Fruit fly (Drosophila melanogaster) whole organism, embryonic: ENCODE results near the gene mthl14.

Experiments
- CG10209 ChIP-seq: fragments of 200-800 bp; sonication (Bioruptor generic); optimal IDR thresholded peaks from 3 replicates; lab custom pipeline; 2017; ENCODE audit warnings: missing biosample characterization, mild to moderate bottlenecking, missing genetic modification characterization, missing genetic modification reagents
- CG11085 ChIP-seq: fragments of 200-800 bp; sonication (Bioruptor generic); IDR thresholded peaks from 2 replicates; pipeline ENCODE4 v1.3.6; 2022; ENCODE audit warnings: missing biosample characterization, missing genetic modification characterization
- CG12299 ChIP-seq: fragments of 200-800 bp; sonication (Bioruptor generic); optimal IDR thresholded peaks from 2 replicates; lab custom pipeline; 2018; ENCODE audit warnings: missing biosample characterization, mild to moderate bottlenecking, missing genetic modification characterization
- CG12769 ChIP-seq: fragments of 200-800 bp; sonication (Bioruptor generic); optimal IDR thresholded peaks from 2 replicates; lab custom pipeline; 2019; ENCODE audit warnings: missing biosample characterization, mild to moderate bottlenecking, missing genetic modification characterization, moderate library complexity
- CG14441 ChIP-seq: fragments of 200-800 bp; sonication (Bioruptor generic); IDR thresholded peaks from 2 replicates; pipeline ENCODE4 v1.3.6; 2022; ENCODE audit warnings: missing biosample characterization, missing genetic modification characterization
- CG2202 ChIP-seq: fragments of 200-800 bp; sonication (Bioruptor generic); optimal IDR thresholded peaks from 2 replicates; lab custom pipeline; 2018; ENCODE audit warnings: missing biosample characterization, mild to moderate bottlenecking, missing genetic modification characterization
- CG30403 ChIP-seq: fragments of 200-800 bp; sonication (Bioruptor generic); optimal IDR thresholded peaks from 3 replicates; lab custom pipeline; 2016; ENCODE audit warnings: missing biosample characterization, missing genetic modification characterization
- CG3281 ChIP-seq: fragments of 200-800 bp; sonication (Bioruptor generic); optimal IDR thresholded peaks from 3 replicates; lab custom pipeline; 2017; ENCODE audit warnings: missing biosample characterization, mild to moderate bottlenecking, missing genetic modification characterization
- CG3995 ChIP-seq: fragments of 200-800 bp; sonication (Bioruptor generic); optimal IDR thresholded peaks from 3 replicates; lab custom pipeline; 2016; ENCODE audit warnings: missing biosample characterization, missing genetic modification characterization
- CG4328 ChIP-seq: fragments of 200-800 bp; sonication (Bioruptor generic); optimal IDR thresholded peaks from 3 replicates; lab custom pipeline; 2017; ENCODE audit warnings: missing biosample characterization, missing genetic modification reagents, missing genetic modification characterization
- CG6175 ChIP-seq: fragments of 200-800 bp; sonication (Bioruptor generic); IDR thresholded peaks from 3 replicates; pipeline ENCODE4 v1.3.6; 2022; ENCODE audit warnings: missing biosample characterization, missing genetic modification characterization
- CG7556 ChIP-seq: fragments of 200-800 bp; sonication (Bioruptor generic); optimal IDR thresholded peaks from 2 replicates; lab custom pipeline; 2017; ENCODE audit warnings: missing biosample characterization, mild to moderate bottlenecking, missing genetic modification characterization
- D ChIP-seq, 2 experiments: fragments of 200-800 bp in 1 of 2; fragments of >200 bp in 1 of 2; sonication (Bioruptor generic) in 1 of 2; optimal IDR thresholded peaks; 2 replicates in 1 of 2; 3 replicates in 1 of 2; lab custom pipeline; 2017; ENCODE audit warnings: mild to moderate bottlenecking in 1 of 2, missing biosample characterization in 1 of 2, missing genetic modification characterization in 1 of 2, missing genetic modification reagents in 1 of 2
- ERR ChIP-seq: fragments of 200-800 bp; sonication (Bioruptor generic); optimal IDR thresholded peaks from 2 replicates; lab custom pipeline; 2016; ENCODE audit warnings: missing biosample characterization, missing genetic modification characterization
- Elba2 ChIP-seq: fragments of 200-800 bp; sonication (Bioruptor generic); optimal IDR thresholded peaks from 3 replicates; lab custom pipeline; 2016; ENCODE audit warnings: missing biosample characterization, missing genetic modification characterization
- Gug ChIP-seq: fragments of 200-800 bp; sonication (Bioruptor generic); IDR thresholded peaks from 4 replicates; pipeline ENCODE4 v1.3.6; 2022; ENCODE audit warnings: missing biosample characterization, missing genetic modification characterization
- Hmr ChIP-seq: fragments of 200-800 bp; sonication (Bioruptor generic); optimal IDR thresholded peaks from 3 replicates; lab custom pipeline; 2017; ENCODE audit warnings: mild to moderate bottlenecking, missing biosample characterization, missing genetic modification reagents, missing genetic modification characterization
- Hr78 ChIP-seq, 2 experiments: fragments of 200-800 bp in 1 of 2; fragments of >200 bp in 1 of 2; sonication (Bioruptor generic) in 1 of 2; optimal IDR thresholded peaks; 2 replicates each; lab custom pipeline; 2017 to 2019; ENCODE audit warnings: missing biosample characterization in 2 of 2, missing genetic modification characterization in 2 of 2, mild to moderate bottlenecking in 1 of 2, moderate library complexity in 1 of 2
- Hsf ChIP-seq: fragments of 200-800 bp; sonication (Bioruptor generic); optimal IDR thresholded peaks from 3 replicates; lab custom pipeline; 2016; ENCODE audit warnings: missing biosample characterization, missing genetic modification characterization
- Meics ChIP-seq: fragments of 200-800 bp; sonication (Bioruptor generic); optimal IDR thresholded peaks from 2 replicates; lab custom pipeline; 2017; ENCODE audit warnings: missing biosample characterization, mild to moderate bottlenecking, missing genetic modification characterization
- NC2β ChIP-seq: fragments of 200-800 bp; sonication (Bioruptor generic); optimal IDR thresholded peaks from 2 replicates; lab custom pipeline; 2016; ENCODE audit warnings: missing biosample characterization, missing genetic modification characterization
- Xrp1 ChIP-seq: fragments of 200-800 bp; sonication (Bioruptor generic); IDR thresholded peaks from 2 replicates; pipeline ENCODE4 v1.3.6; 2022; ENCODE audit warnings: missing biosample characterization, missing genetic modification characterization
- YL-1 ChIP-seq: fragments of 200-800 bp; sonication (Bioruptor generic); optimal IDR thresholded peaks from 3 replicates; lab custom pipeline; 2017; ENCODE audit warnings: missing biosample characterization, mild to moderate bottlenecking, missing genetic modification characterization
- ab ChIP-seq: fragments of 200-800 bp; sonication (Bioruptor generic); optimal IDR thresholded peaks from 2 replicates; lab custom pipeline; 2016; ENCODE audit warnings: missing biosample characterization, missing genetic modification characterization
- abd-A ChIP-seq: fragments of 200-800 bp; sonication (Bioruptor generic); optimal IDR thresholded peaks from 3 replicates; lab custom pipeline; 2019; ENCODE audit warnings: missing biosample characterization, mild to moderate bottlenecking, missing genetic modification characterization, moderate library complexity
- ac ChIP-seq: fragments of 200-800 bp; sonication (Bioruptor generic); optimal IDR thresholded peaks from 3 replicates; lab custom pipeline; 2017; ENCODE audit warnings: missing biosample characterization, mild to moderate bottlenecking, missing genetic modification characterization
- al ChIP-seq: fragments of 200-800 bp; sonication (Bioruptor generic); IDR thresholded peaks from 2 replicates; pipeline ENCODE4 v1.3.6; 2022; ENCODE audit warnings: missing biosample characterization, missing genetic modification characterization
- ap ChIP-seq: fragments of 200-800 bp; sonication (Bioruptor generic); IDR thresholded peaks from 2 replicates; pipeline ENCODE4 v1.3.6; 2022; ENCODE audit warnings: missing biosample characterization, missing genetic modification characterization
- ato ChIP-seq: fragments of 200-800 bp; sonication (Bioruptor generic); IDR thresholded peaks from 2 replicates; pipeline ENCODE4 v1.3.6; 2022; ENCODE audit warnings: missing biosample characterization, missing genetic modification characterization; ENCODE audit not compliant: partially characterized antibody
- bcd ChIP-seq: fragments of 200-800 bp; sonication (Bioruptor generic); optimal IDR thresholded peaks from 2 replicates; lab custom pipeline; 2017; ENCODE audit warnings: missing biosample characterization, mild to moderate bottlenecking, missing genetic modification characterization
- croc ChIP-seq: fragments of 200-800 bp; sonication (Bioruptor generic); conservative IDR thresholded peaks from 3 replicates; pipeline ENCODE4 v1.3.6; 2022; ENCODE audit warnings: missing biosample characterization, missing genetic modification characterization
- disco-r ChIP-seq: fragments of 200-800 bp; sonication (Bioruptor generic); optimal IDR thresholded peaks from 2 replicates; lab custom pipeline; 2016; ENCODE audit warnings: missing biosample characterization, missing genetic modification characterization
- ewg ChIP-seq: fragments of 200-800 bp; sonication (Bioruptor generic); optimal IDR thresholded peaks from 3 replicates; lab custom pipeline; 2017; ENCODE audit warnings: mild to moderate bottlenecking, missing biosample characterization, missing genetic modification reagents, missing genetic modification characterization
- fd3F ChIP-seq: fragments of 200-800 bp; sonication (Bioruptor generic); optimal IDR thresholded peaks from 2 replicates; lab custom pipeline; 2018; ENCODE audit warnings: missing biosample characterization, mild to moderate bottlenecking, missing genetic modification characterization, moderate library complexity
- gfzf ChIP-seq: fragments of 200-800 bp; sonication (Bioruptor generic); optimal IDR thresholded peaks from 2 replicates; lab custom pipeline; 2016; ENCODE audit warnings: missing biosample characterization, mild to moderate bottlenecking, missing genetic modification characterization, moderate library complexity
- jigr1 ChIP-seq: fragments of 200-800 bp; sonication (Bioruptor generic); IDR thresholded peaks from 3 replicates; pipeline ENCODE4 v1.3.6; 2022; ENCODE audit warnings: missing biosample characterization, missing genetic modification characterization
- mirr ChIP-seq: fragments of 200-800 bp; sonication (Bioruptor generic); optimal IDR thresholded peaks from 3 replicates; lab custom pipeline; 2018; ENCODE audit warnings: missing biosample characterization, mild to moderate bottlenecking, missing genetic modification characterization
- nerfin-1 ChIP-seq: fragments of 200-800 bp; sonication (Bioruptor generic); optimal IDR thresholded peaks from 3 replicates; lab custom pipeline; 2019; ENCODE audit warnings: missing biosample characterization, mild to moderate bottlenecking, missing genetic modification characterization, moderate library complexity
- odd ChIP-seq: fragments of 200-800 bp; sonication (Bioruptor generic); optimal IDR thresholded peaks from 2 replicates; lab custom pipeline; 2017; ENCODE audit warnings: missing biosample characterization, mild to moderate bottlenecking, missing genetic modification characterization
- pfk ChIP-seq: fragments of 200-800 bp; sonication (Bioruptor generic); optimal IDR thresholded peaks from 2 replicates; lab custom pipeline; 2018; ENCODE audit warnings: missing biosample characterization, mild to moderate bottlenecking, missing genetic modification characterization, moderate library complexity
- ro ChIP-seq: fragments of 200-800 bp; sonication (Bioruptor generic); IDR thresholded peaks from 2 replicates; pipeline ENCODE4 v1.3.6; 2022; ENCODE audit warnings: missing biosample characterization, missing genetic modification characterization
- sna ChIP-seq: fragments of 200-800 bp; sonication (Bioruptor generic); IDR thresholded peaks from 2 replicates; pipeline ENCODE4 v1.3.6; 2022; ENCODE audit warnings: missing biosample characterization, missing genetic modification characterization; ENCODE audit not compliant: partially characterized antibody
- sqz ChIP-seq: fragments of 200-800 bp; sonication (Bioruptor generic); optimal IDR thresholded peaks from 3 replicates; lab custom pipeline; 2018; ENCODE audit warnings: missing biosample characterization, mild to moderate bottlenecking, missing genetic modification characterization
- tap ChIP-seq: fragments of 200-800 bp; optimal IDR thresholded peaks from 3 replicates; lab custom pipeline; 2019; ENCODE audit warnings: missing biosample characterization, mild to moderate bottlenecking, missing genetic modification characterization, moderate library complexity
- tin ChIP-seq: fragments of 200-800 bp; sonication (Bioruptor generic); optimal IDR thresholded peaks from 3 replicates; lab custom pipeline; 2016; ENCODE audit warnings: missing biosample characterization, missing genetic modification characterization
- usp ChIP-seq: fragments of >200 bp; optimal IDR thresholded peaks from 2 replicates; lab custom pipeline; 2017; ENCODE audit warnings: missing biosample characterization, missing genetic modification characterization
- vfl ChIP-seq: fragments of 200-800 bp; sonication (Bioruptor generic); optimal IDR thresholded peaks from 2 replicates; lab custom pipeline; 2016; ENCODE audit warnings: missing biosample characterization, missing genetic modification characterization
- zf30C ChIP-seq: fragments of 200-800 bp; sonication (Bioruptor generic); optimal IDR thresholded peaks from 3 replicates; lab custom pipeline; 2018; ENCODE audit warnings: missing biosample characterization, mild to moderate bottlenecking, missing genetic modification characterization

mthl14 gene

DNA sequence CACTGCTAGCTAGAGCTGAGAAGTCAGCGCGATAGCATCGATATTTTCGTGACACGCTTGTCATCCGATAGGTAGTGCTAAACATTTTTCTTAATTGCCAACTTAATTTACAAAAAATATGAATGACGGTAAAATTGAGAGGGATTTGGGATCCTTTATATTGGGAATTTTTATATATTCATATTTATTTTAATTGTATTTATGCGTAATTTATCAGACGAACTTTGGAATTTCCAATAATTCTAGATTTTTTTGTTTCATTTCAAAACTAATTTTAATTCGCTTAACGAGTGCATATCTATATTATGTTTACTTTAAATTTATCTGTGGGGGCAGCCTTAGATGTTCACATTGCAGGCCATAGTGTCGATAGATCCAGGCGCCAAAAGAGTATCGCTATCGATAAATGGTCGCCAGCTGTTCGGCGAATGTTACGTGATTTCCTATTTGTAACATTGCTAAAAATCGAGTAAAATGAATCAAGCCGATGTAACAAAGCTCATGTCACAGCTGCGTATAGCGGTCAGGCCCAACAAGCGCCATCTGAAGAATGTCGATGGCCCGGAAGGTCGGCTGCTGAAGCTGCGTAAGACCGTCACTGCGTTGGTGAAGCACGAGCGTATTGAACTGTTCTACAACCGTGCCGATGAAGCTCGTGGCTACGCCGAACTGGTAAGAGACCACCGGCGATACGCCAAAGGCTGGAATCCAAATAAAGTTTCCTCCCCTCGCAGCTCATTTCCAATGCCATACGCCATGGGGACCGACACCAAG, 17.3 kb downstream of the mthl14 start, which contains the start of the genes Tudor-SN and mRpL17 (continued):
- TF ChIP-seq al (GFP tag; lab: Robert Waterston, UW) (peak; percentile 19; the same call in 1 of the 2 replicates), ro (no peak), disco-r (GFP tag; lab: Kevin White, UChicago) (no peak), CG6175 (GFP tag; lab: Robert Waterston, UW) (no peak), ewg (GFP tag; lab: Kevin White, UChicago) (peak; percentile 44), sqz (peak; percentile 60), CG11085 (GFP tag; lab: Robert Waterston, UW) (peak; percentile 52; the same call in 1 of the 2 replicates), YL-1 (no peak), gfzf (GFP tag; lab: Kevin White, UChicago) (no peak), Xrp1 (no peak; the same call in 1 of the 2 replicates), jigr1 (GFP tag; lab: Robert Waterston, UW) (no peak), ap (no peak), vfl (GFP tag; lab: Kevin White, UChicago) (no peak), CG12769 (tag; lab: Kevin White, UChicago) (no peak), ato (peak; percentile 95), ERR (GFP tag; lab: Kevin White, UChicago) (no peak), bcd (GFP tag; lab: Kevin White, UChicago) (peak; percentile 30), nerfin-1 (peak; percentile 37), CG14441 (GFP tag; lab: Robert Waterston, UW) (no peak), Elba2 (GFP tag; lab: Kevin White, UChicago) (no peak), Hsf (GFP tag; lab: Kevin White, UChicago) (peak; percentile 16), CG3281 (GFP tag; lab: Kevin White, UChicago) (peak; percentile 31), CG7556 (GFP tag; lab: Kevin White, UChicago) (peak; percentile 34), mirr (GFP tag; lab: Kevin White, UChicago) (peak; percentile 14), NC2β (GFP tag; lab: Kevin White, UChicago) (peak; percentile 6), sna (GFP tag; lab: Robert Waterston, UW) (peak; percentile 90), Hr78 (GFP tag; optimal IDR thresholded peaks at IDR 0.05; lab: Kevin White, UChicago) (no peak), CG4328 (no peak), zf30C (GFP tag; lab: Kevin White, UChicago) (no peak), odd (GFP tag; lab: Kevin White, UChicago) (peak; percentile 28), CG2202 (tag; lab: Kevin White, UChicago) (no peak), CG12299 (no peak), fd3F (no peak), usp (GFP tag; lab: Kevin White, UChicago) (no peak), abd-A (no peak), CG10209 (GFP tag; lab: Kevin White, UChicago) (peak; percentile 39), pfk (GFP tag; lab: Kevin White, UChicago) (no peak), Hmr (GFP tag; lab: Kevin White, UChicago) (peak; percentile 62), tap (tag; lab: Kevin White, UChicago) (no peak), Gug (peak; percentile 54; the same call in 1 of the 4 replicates), CG3995 (peak; percentile 22), tin (GFP tag; lab: Kevin White, UChicago) (peak; percentile 30), Meics (GFP tag; lab: Kevin White, UChicago) (peak; percentile 39), ac (GFP tag; lab: Kevin White, UChicago) (no peak), croc (GFP tag; lab: Robert Waterston, UW) (no peak), CG30403 (peak; percentile 69), ab (no peak), D (optimal IDR thresholded peaks at IDR 0.05; lab: Kevin White, UChicago) (no peak), D (GFP tag; optimal IDR thresholded peaks at IDR 0.05; lab: Kevin White, UChicago) (no peak)
